Worm (Caenorhabditis elegans) whole organism, L3 larva: Measurements from ENCODE around the gene F22E12.1.

Experiments used
- ceh-82 ChIP-seq: fragments of 150-350 bp; optimal IDR thresholded peaks from 2 replicates; lab custom pipeline; 2014; ENCODE audit warnings: missing biosample characterization, missing genetic modification characterization
- egl-27 ChIP-seq: sonication (generic microtip); optimal IDR thresholded peaks from 4 replicates; lab custom pipeline; 2017; ENCODE audit warnings: missing biosample characterization, missing genetic modification reagents, missing genetic modification characterization
- elt-1 ChIP-seq: fragments of 150-350 bp; optimal IDR thresholded peaks from 2 replicates; lab custom pipeline; 2014; ENCODE audit warnings: missing biosample characterization, missing genetic modification characterization
- elt-2 ChIP-seq: sonication (generic microtip); optimal IDR thresholded peaks from 2 replicates; lab custom pipeline; 2016; ENCODE audit warnings: missing genetic modification reagents, mild to moderate bottlenecking, missing genetic modification characterization, missing compliant biosample characterization
- elt-3 ChIP-seq, 3 experiments: fragments of 150-350 bp in 1 of 3; sonication (generic microtip) in 2 of 3; optimal IDR thresholded peaks; 2 replicates in 2 of 3; 4 replicates in 1 of 3; lab custom pipeline; 2014 to 2017; ENCODE audit warnings: missing biosample characterization in 3 of 3, missing genetic modification characterization in 3 of 3
- nhr-25 ChIP-seq: sonication (generic microtip); optimal IDR thresholded peaks from 2 replicates; lab custom pipeline; 2017; ENCODE audit warnings: missing biosample characterization, missing genetic modification characterization
- tbx-2 ChIP-seq: sonication (generic microtip); optimal IDR thresholded peaks from 2 replicates; lab custom pipeline; 2016; ENCODE audit warnings: mild to moderate bottlenecking, missing genetic modification characterization, missing compliant biosample characterization

DNA sequence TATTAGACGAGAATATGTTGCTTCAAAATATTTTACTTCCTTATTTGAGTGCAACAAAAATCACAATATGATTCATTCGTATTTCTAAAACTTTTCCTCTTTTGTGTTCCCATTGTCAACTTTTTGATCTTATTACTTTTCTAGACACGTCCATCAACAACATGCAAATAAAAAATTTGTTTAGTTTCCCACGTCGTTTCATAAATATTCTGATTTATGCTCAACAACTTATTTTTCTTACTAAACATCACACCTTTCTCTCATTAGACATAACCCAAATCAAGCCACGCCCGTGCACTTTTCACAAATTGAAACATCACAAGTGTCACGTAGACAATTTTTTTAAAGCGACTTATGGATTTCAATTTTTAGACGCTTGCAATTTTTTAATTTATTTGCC is 12.7 kb upstream of the F22E12.1 start:
- TF ChIP-seq elt-2 (tag; lab: Kevin White, UChicago) (no peak), ceh-82 (tag; lab: Kevin White, UChicago) (no peak), elt-3 (tag; optimal IDR thresholded peaks at IDR 0.05; lab: Kevin White, UChicago) (no peak), elt-1 (tag; lab: Kevin White, UChicago) (no peak), egl-27 (tag; lab: Kevin White, UChicago) (no peak), tbx-2 (tag; lab: Kevin White, UChicago) (no peak), nhr-25 (tag; lab: Kevin White, UChicago) (no peak)
